Worm (Caenorhabditis elegans): Measurements from ENCODE around the gene H12D21.6.

ce11 chrV:14854261-14854660, 43.4 kb downstream of the H12D21.6 start:
- no peak for TF ChIP-seq nhr-11 (tag; optimal IDR thresholded peaks at IDR 0.05)
- TF ChIP-seq rnt-1 (tag; optimal IDR thresholded peaks at IDR 0.05) = no peak
- TF ChIP-seq lin-15B (tag; optimal IDR thresholded peaks at IDR 0.05) = no peak
- TF ChIP-seq blmp-1 (tag; optimal IDR thresholded peaks at IDR 0.05) = no peak
- no peak for TF ChIP-seq unc-86 (tag; optimal IDR thresholded peaks at IDR 0.05)
- TF ChIP-seq lin-35 (GFP tag; optimal IDR thresholded peaks at IDR 0.05) = no peak
- TF ChIP-seq isw-1 (GFP tag; IDR thresholded peaks at IDR 0.05) = no peak
- no peak for TF ChIP-seq nhr-76 (tag; optimal IDR thresholded peaks at IDR 0.05)
- no peak for TF ChIP-seq aly-2 (tag; optimal IDR thresholded peaks at IDR 0.05)
- no peak for TF ChIP-seq nhr-77 (tag; optimal IDR thresholded peaks at IDR 0.05)
- TF ChIP-seq lin-13 (GFP tag; optimal IDR thresholded peaks at IDR 0.05) = no peak

Data from whole organism, L1 larva.